In genomic region chrIII:5711242-5711641, ce11 we compare ENCODE assay signal across 5 worm cellular contexts.
TF ChIP-seq lines count a peak whose summit lies in the region.

Gene rbm-26 (plus strand): TSS chrIII:5711542.

TF ChIP-seq in whole organism, L1 larva, 84 proteins besides CTCF, POLR2A, EP300 and RAD21:
- no peak for TF ChIP-seq egl-27 (tag; optimal IDR thresholded peaks at IDR 0.05; lab: Kevin White, UChicago)
- peak; percentile 56 for TF ChIP-seq blmp-1 (tag; optimal IDR thresholded peaks at IDR 0.05; lab: Kevin White, UChicago)

TF ChIP-seq in whole organism, L2 larva, 48 proteins besides CTCF, POLR2A, EP300 and RAD21:
- TF ChIP-seq peb-1 (tag; optimal IDR thresholded peaks at IDR 0.05; lab: Kevin White, UChicago) (no peak), unc-55 (GFP tag; optimal IDR thresholded peaks at IDR 0.05; lab: Kevin White, UChicago) (peak; percentile 24)

TF ChIP-seq in whole organism, L3 larva, 47 proteins besides CTCF, POLR2A, EP300 and RAD21:
- TF ChIP-seq pha-4 (tag; optimal IDR thresholded peaks at IDR 0.05; lab: Kevin White, UChicago), result peak; percentile 8
- TF ChIP-seq fkh-10 (GFP tag; optimal IDR thresholded peaks at IDR 0.05; lab: Kevin White, UChicago), result no peak
- no peak for TF ChIP-seq tbx-2 (tag; optimal IDR thresholded peaks at IDR 0.05; lab: Kevin White, UChicago)
- no peak for TF ChIP-seq nhr-67 (tag; optimal IDR thresholded peaks at IDR 0.05; lab: Kevin White, UChicago)
- no peak for TF ChIP-seq nhr-11 (tag; optimal IDR thresholded peaks at IDR 0.05; lab: Kevin White, UChicago)

TF ChIP-seq in whole organism, L4 larva, 104 proteins besides CTCF, POLR2A, EP300 and RAD21:
- TF ChIP-seq dmd-8 (GFP tag; IDR thresholded peaks at IDR 0.05; lab: Robert Waterston, UW), result no peak
- no peak for TF ChIP-seq lin-29 (GFP tag; IDR thresholded peaks at IDR 0.05; lab: Robert Waterston, UW)
- no peak for TF ChIP-seq daf-16 (GFP tag; optimal IDR thresholded peaks at IDR 0.05; lab: Kevin White, UChicago)
- peak; percentile 6 for TF ChIP-seq daf-16 (tag; optimal IDR thresholded peaks at IDR 0.05; lab: Kevin White, UChicago)

TF ChIP-seq in whole organism, young adult, 124 proteins besides CTCF, POLR2A, EP300 and RAD21:
- no peak for TF ChIP-seq cebp-1 (GFP tag; IDR thresholded peaks at IDR 0.05; lab: Robert Waterston, UW)
- TF ChIP-seq cebp-1 (tag; optimal IDR thresholded peaks at IDR 0.05; lab: Kevin White, UChicago), result peak; percentile 82
- no peak for TF ChIP-seq K11D2.4 (GFP tag; IDR thresholded peaks at IDR 0.05; lab: Robert Waterston, UW)
